Fruit fly (Drosophila melanogaster) S2 (cell line): ENCODE results near the gene Sos.

ENCODE experiments used
- CG8478 ChIP-seq: fragments of >200 bp; optimal IDR thresholded peaks from 2 replicates; lab custom pipeline; 2018
- CTCF ChIP-seq, 2 experiments: fragments of >200 bp; optimal IDR thresholded peaks; 2 replicates each; lab custom pipeline; 2018

dm6 chr2L:13779795-13780108 is 33.9 kb upstream of the Sos start:
- TF ChIP-seq CTCF (optimal IDR thresholded peaks at IDR 0.05; lab: Kevin White, UChicago) (no peak), CG8478 (no peak)
